Worm (Caenorhabditis elegans) whole organism, young adult: ENCODE measurements around the gene srxa-14.

Source experiments
- B0336.3 ChIP-seq: fragments of 200-800 bp; sonication (Bioruptor generic); IDR thresholded peaks from 2 replicates; pipeline ENCODE4 v1.3.6; 2022; ENCODE audit warnings: missing genetic modification characterization, missing compliant biosample characterization
- F55B11.4 ChIP-seq: sonication (generic microtip); optimal IDR thresholded peaks from 2 replicates; lab custom pipeline; 2016; ENCODE audit warnings: missing compliant biosample characterization, missing genetic modification characterization, borderline replicate concordance; ENCODE audit not compliant: insufficient read depth
- F57A8.1 ChIP-seq: fragments of 200-800 bp; sonication (Bioruptor generic); optimal IDR thresholded peaks from 2 replicates; lab custom pipeline; 2018; ENCODE audit warnings: mild to moderate bottlenecking, missing genetic modification characterization, moderate library complexity, missing compliant biosample characterization
- K11D2.4 ChIP-seq: fragments of 200-800 bp; sonication (Bioruptor generic); IDR thresholded peaks from 2 replicates; pipeline ENCODE4 v1.3.6; 2022; ENCODE audit warnings: missing genetic modification reagents, missing genetic modification characterization, missing compliant biosample characterization
- T07F8.4 ChIP-seq: sonication (generic microtip); optimal IDR thresholded peaks from 2 replicates; lab custom pipeline; 2016; ENCODE audit warnings: mild to moderate bottlenecking, missing genetic modification characterization, moderate library complexity, missing compliant biosample characterization
- T26A5.8 ChIP-seq: sonication (generic microtip); optimal IDR thresholded peaks from 2 replicates; lab custom pipeline; 2016; ENCODE audit warnings: missing genetic modification characterization, missing compliant biosample characterization
- akir-1 ChIP-seq: fragments of 200-800 bp; sonication (Bioruptor generic); optimal IDR thresholded peaks from 2 replicates; lab custom pipeline; 2018; ENCODE audit warnings: mild to moderate bottlenecking, missing genetic modification characterization, moderate library complexity, missing compliant biosample characterization
- aptf-2 ChIP-seq: fragments of 200-800 bp; sonication (Bioruptor generic); conservative IDR thresholded peaks from 2 replicates; pipeline ENCODE4 v1.3.6; 2022; ENCODE audit warnings: missing genetic modification reagents, missing genetic modification characterization, missing compliant biosample characterization
- attf-3 ChIP-seq: fragments of 200-800 bp; sonication (Bioruptor generic); conservative IDR thresholded peaks from 2 replicates; pipeline ENCODE4 v1.3.6; 2022; ENCODE audit warnings: missing genetic modification reagents, missing genetic modification characterization, missing compliant biosample characterization
- attf-6 ChIP-seq: fragments of 200-800 bp; sonication (Bioruptor generic); IDR thresholded peaks from 2 replicates; pipeline ENCODE4 v1.3.6; 2022; ENCODE audit warnings: missing genetic modification reagents, missing genetic modification characterization, missing compliant biosample characterization
- ccch-3 ChIP-seq: fragments of 200-800 bp; sonication (Bioruptor generic); optimal IDR thresholded peaks from 2 replicates; lab custom pipeline; 2018; ENCODE audit warnings: mild to moderate bottlenecking, missing genetic modification characterization, missing compliant biosample characterization
- cebp-1 ChIP-seq, 2 experiments: fragments of 200-800 bp in 1 of 2; sonication (Bioruptor generic) in 1 of 2; sonication (generic microtip) in 1 of 2; IDR thresholded peaks in 1 of 2; optimal IDR thresholded peaks in 1 of 2; 2 replicates each; pipeline versions ENCODE4 v1.3.6 to Lab custom; 2017 to 2022; ENCODE audit warnings: missing compliant biosample characterization in 2 of 2, missing genetic modification characterization in 2 of 2, mild to moderate bottlenecking in 1 of 2, missing genetic modification reagents in 1 of 2, moderate library complexity in 1 of 2
- chd-7 ChIP-seq: sonication (generic microtip); optimal IDR thresholded peaks from 2 replicates; lab custom pipeline; 2016; ENCODE audit warnings: mild to moderate bottlenecking, missing genetic modification characterization, moderate library complexity, missing compliant biosample characterization
- dpl-1 ChIP-seq: fragments of 150-350 bp; optimal IDR thresholded peaks from 2 replicates; lab custom pipeline; 2014; ENCODE audit warnings: missing biosample characterization, missing genetic modification reagents, missing genetic modification characterization
- efl-1 ChIP-seq: fragments of 150-350 bp; optimal IDR thresholded peaks from 2 replicates; lab custom pipeline; 2014; ENCODE audit warnings: missing biosample characterization, missing genetic modification reagents, missing genetic modification characterization
- egl-18 ChIP-seq: fragments of 200-800 bp; sonication (Bioruptor generic); IDR thresholded peaks from 2 replicates; pipeline ENCODE4 v1.3.6; 2022; ENCODE audit warnings: missing genetic modification reagents, missing genetic modification characterization, missing compliant biosample characterization
- egl-44 ChIP-seq: fragments of 200-800 bp; sonication (Bioruptor generic); IDR thresholded peaks from 2 replicates; pipeline ENCODE4 v1.3.6; 2022; ENCODE audit warnings: missing genetic modification reagents, missing genetic modification characterization, missing compliant biosample characterization
- egrh-3 ChIP-seq: fragments of 200-800 bp; sonication (Bioruptor generic); IDR thresholded peaks from 2 replicates; pipeline ENCODE4 v1.3.6; 2022; ENCODE audit warnings: missing genetic modification reagents, missing genetic modification characterization, missing compliant biosample characterization
- hlh-12 ChIP-seq: sonication (generic microtip); optimal IDR thresholded peaks from 2 replicates; lab custom pipeline; 2016; ENCODE audit warnings: missing genetic modification characterization, missing compliant biosample characterization
- hsf-1 ChIP-seq: fragments of 200-800 bp; sonication (Bioruptor generic); IDR thresholded peaks from 2 replicates; pipeline ENCODE4 v1.3.6; 2022; ENCODE audit warnings: missing genetic modification reagents, missing genetic modification characterization, missing compliant biosample characterization
- let-526 ChIP-seq: fragments of 200-800 bp; sonication (Bioruptor generic); IDR thresholded peaks from 2 replicates; pipeline ENCODE4 v1.3.6; 2022; ENCODE audit warnings: missing genetic modification reagents, missing genetic modification characterization, missing compliant biosample characterization
- let-607 ChIP-seq, 2 experiments: fragments of 200-800 bp in 1 of 2; sonication (Bioruptor generic) in 1 of 2; sonication (generic microtip) in 1 of 2; optimal IDR thresholded peaks; 2 replicates each; lab custom pipeline; 2016 to 2018; ENCODE audit warnings: mild to moderate bottlenecking in 2 of 2, missing compliant biosample characterization in 2 of 2, missing genetic modification characterization in 2 of 2, moderate library complexity in 2 of 2, missing genotype in 1 of 2
- lin-40 ChIP-seq: sonication (generic microtip); optimal IDR thresholded peaks from 2 replicates; lab custom pipeline; 2016; ENCODE audit warnings: missing genetic modification characterization, mild to moderate bottlenecking, missing compliant biosample characterization, missing genotype, missing genetic modification reagents
- lir-1 ChIP-seq: fragments of 200-800 bp; sonication (Bioruptor generic); conservative IDR thresholded peaks from 2 replicates; pipeline ENCODE4 v1.3.6; 2022; ENCODE audit warnings: missing genetic modification reagents, missing genetic modification characterization, missing compliant biosample characterization
- madf-8 ChIP-seq: fragments of 200-800 bp; sonication (Bioruptor generic); conservative IDR thresholded peaks from 2 replicates; pipeline ENCODE4 v1.3.6; 2022; ENCODE audit warnings: missing genetic modification reagents, missing genetic modification characterization, missing compliant biosample characterization
- mel-28 ChIP-seq: sonication (generic microtip); optimal IDR thresholded peaks from 2 replicates; lab custom pipeline; 2016; ENCODE audit warnings: borderline replicate concordance, mild to moderate bottlenecking, missing genetic modification characterization, missing compliant biosample characterization
- mes-4 ChIP-seq: sonication (generic microtip); optimal IDR thresholded peaks from 2 replicates; lab custom pipeline; 2016; ENCODE audit warnings: missing genotype, missing genetic modification characterization, missing compliant biosample characterization
- mxl-1 ChIP-seq: sonication (generic microtip); optimal IDR thresholded peaks from 2 replicates; lab custom pipeline; 2016; ENCODE audit warnings: missing genetic modification characterization, missing compliant biosample characterization
- rcor-1 ChIP-seq: fragments of 200-800 bp; sonication (Bioruptor generic); IDR thresholded peaks from 2 replicates; pipeline ENCODE4 v1.3.6; 2022; ENCODE audit warnings: missing genetic modification reagents, missing genetic modification characterization, missing compliant biosample characterization
- rpc-1 ChIP-seq, 2 experiments: fragments of 150-350 bp in 1 of 2; sonication (generic microtip) in 1 of 2; optimal IDR thresholded peaks; 2 replicates each; lab custom pipeline; 2014 to 2018; ENCODE audit warnings: missing biosample characterization in 1 of 2, missing genetic modification characterization in 1 of 2, missing genetic modification reagents in 1 of 2, missing genotype in 1 of 2
- sdz-38 ChIP-seq: sonication (generic microtip); optimal IDR thresholded peaks from 2 replicates; lab custom pipeline; 2016; ENCODE audit warnings: missing genotype, missing genetic modification characterization, missing compliant biosample characterization
- sea-2 ChIP-seq: fragments of 200-800 bp; sonication (Bioruptor generic); IDR thresholded peaks from 2 replicates; pipeline ENCODE4 v1.3.6; 2022; ENCODE audit warnings: missing genetic modification characterization, missing compliant biosample characterization
- snpc-4 ChIP-seq, 5 experiments: fragments of 150-350 bp in 1 of 5; sonication (generic microtip) in 4 of 5; optimal IDR thresholded peaks; 2 replicates each; lab custom pipeline; 2014 to 2018; ENCODE audit warnings: missing genetic modification characterization in 5 of 5, missing biosample characterization in 3 of 5, antibody characterized with exemption in 2 of 5, mild to moderate bottlenecking in 2 of 5, missing compliant biosample characterization in 2 of 5, missing genotype in 2 of 5, moderate library complexity in 2 of 5, missing genetic modification reagents in 1 of 5
- somi-1 ChIP-seq: fragments of 200-800 bp; sonication (Bioruptor generic); optimal IDR thresholded peaks from 2 replicates; lab custom pipeline; 2018; ENCODE audit warnings: mild to moderate bottlenecking, missing genetic modification characterization, missing compliant biosample characterization
- tlf-1 ChIP-seq: fragments of 200-800 bp; sonication (Bioruptor generic); optimal IDR thresholded peaks from 2 replicates; lab custom pipeline; 2018; ENCODE audit warnings: mild to moderate bottlenecking, missing genetic modification characterization, missing compliant biosample characterization
- unc-62 ChIP-seq: fragments of 150-350 bp; optimal IDR thresholded peaks from 2 replicates; lab custom pipeline; 2014; ENCODE audit warnings: missing biosample characterization, missing genetic modification reagents, missing genetic modification characterization
- ztf-3 ChIP-seq: fragments of 200-800 bp; sonication (Bioruptor generic); optimal IDR thresholded peaks from 2 replicates; lab custom pipeline; 2018; ENCODE audit warnings: mild to moderate bottlenecking, missing genetic modification characterization, missing compliant biosample characterization

The srxa-14 gene

DNA sequence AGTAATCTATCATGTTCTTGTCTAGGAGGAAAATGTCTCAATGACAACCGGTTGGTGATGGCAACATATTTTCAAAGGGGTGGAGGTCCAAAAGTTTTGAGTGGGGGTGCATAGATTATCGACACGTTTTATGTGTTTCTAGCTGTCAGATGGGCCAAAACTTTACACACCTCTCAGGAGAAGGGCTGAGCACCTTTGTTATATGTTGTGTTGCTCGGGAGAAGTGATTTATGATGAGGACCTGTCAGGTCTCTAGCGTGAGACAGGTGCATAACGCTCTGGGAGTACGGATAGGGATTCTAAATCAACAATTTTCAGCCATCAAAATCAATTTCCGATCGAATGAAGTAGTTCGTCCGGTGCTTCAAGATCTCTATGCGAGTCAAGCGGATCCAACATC lies 17.2 kb downstream of the srxa-14 start:
- TF ChIP-seq rpc-1 (optimal IDR thresholded peaks at IDR 0.05; lab: Kevin White, UChicago) (no peak), rpc-1 (tag; optimal IDR thresholded peaks at IDR 0.05; lab: Kevin White, UChicago) (no peak), egrh-3 (GFP tag; lab: Robert Waterston, UW) (no peak)
- TF ChIP-seq, all 124 proteins: peak for 0

- TF ChIP-seq cebp-1 (GFP tag; IDR thresholded peaks at IDR 0.05; lab: Robert Waterston, UW) (no peak), cebp-1 (tag; optimal IDR thresholded peaks at IDR 0.05; lab: Kevin White, UChicago) (peak; percentile 47), mes-4 (no peak)
Observed at ce11 chrV:20660025-20660424, 20.6 kb downstream of the srxa-14 start, which contains the start of gene W01F3.2. Gene W01F3.2 (plus strand): TSS chrV:20660325.

ce11 chrV:20662474-20662873 lies 23.1 kb downstream of the srxa-14 start:
- TF ChIP-seq hsf-1 (GFP tag; lab: Robert Waterston, UW) (no peak), F55B11.4 (tag; lab: Kevin White, UChicago) (no peak), chd-7 (tag; lab: Kevin White, UChicago) (no peak), mxl-1 (no peak), lin-40 (tag; lab: Kevin White, UChicago) (no peak), akir-1 (no peak), egl-44 (GFP tag; lab: Robert Waterston, UW) (no peak), madf-8 (GFP tag; lab: Robert Waterston, UW) (no peak), mel-28 (tag; lab: Kevin White, UChicago) (no peak), snpc-4 (GFP tag; optimal IDR thresholded peaks at IDR 0.05; lab: Kevin White, UChicago) (no peak), snpc-4 (tag; optimal IDR thresholded peaks at IDR 0.05; lab: Kevin White, UChicago) (no peak), sea-2 (GFP tag; lab: Robert Waterston, UW) (no peak), ztf-3 (GFP tag; lab: Kevin White, UChicago) (no peak), attf-6 (GFP tag; lab: Robert Waterston, UW) (no peak), ccch-3 (GFP tag; lab: Kevin White, UChicago) (no peak)

DNA sequence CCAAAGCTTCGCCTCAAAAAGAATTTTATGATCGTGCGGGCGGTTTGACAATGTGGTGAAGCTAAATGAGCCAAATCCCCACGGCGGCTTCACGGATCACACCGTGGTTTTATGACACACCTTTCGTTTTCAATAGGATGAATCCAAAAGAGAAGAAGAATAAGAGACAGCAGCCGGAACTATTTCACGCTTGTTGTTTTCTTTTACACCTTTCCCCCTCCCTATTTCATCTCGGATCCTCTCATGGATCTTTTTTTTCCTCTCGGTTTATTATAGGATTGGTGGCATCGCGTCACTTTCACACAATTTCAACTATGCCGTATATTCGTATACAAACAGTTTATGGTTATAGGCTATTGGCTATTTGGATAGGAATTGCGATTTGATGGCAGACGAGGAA lies 24.3 kb downstream of the srxa-14 start:
- no peak for TF ChIP-seq let-607 (tag; optimal IDR thresholded peaks at IDR 0.05; lab: Kevin White, UChicago)
- TF ChIP-seq tlf-1 (GFP tag; lab: Kevin White, UChicago): no peak
- no peak for TF ChIP-seq let-526 (GFP tag; lab: Robert Waterston, UW)
- no peak for TF ChIP-seq sdz-38 (tag; lab: Kevin White, UChicago)
- TF ChIP-seq somi-1 (GFP tag; lab: Kevin White, UChicago): no peak
- no peak for TF ChIP-seq T26A5.8 (tag; lab: Kevin White, UChicago)
- no peak for TF ChIP-seq cebp-1 (GFP tag; IDR thresholded peaks at IDR 0.05; lab: Robert Waterston, UW)
- no peak for TF ChIP-seq cebp-1 (tag; optimal IDR thresholded peaks at IDR 0.05; lab: Kevin White, UChicago)
- TF ChIP-seq T07F8.4: no peak
- no peak for TF ChIP-seq attf-6 (GFP tag; lab: Robert Waterston, UW)
- TF ChIP-seq egl-18 (GFP tag; lab: Robert Waterston, UW): no peak

DNA sequence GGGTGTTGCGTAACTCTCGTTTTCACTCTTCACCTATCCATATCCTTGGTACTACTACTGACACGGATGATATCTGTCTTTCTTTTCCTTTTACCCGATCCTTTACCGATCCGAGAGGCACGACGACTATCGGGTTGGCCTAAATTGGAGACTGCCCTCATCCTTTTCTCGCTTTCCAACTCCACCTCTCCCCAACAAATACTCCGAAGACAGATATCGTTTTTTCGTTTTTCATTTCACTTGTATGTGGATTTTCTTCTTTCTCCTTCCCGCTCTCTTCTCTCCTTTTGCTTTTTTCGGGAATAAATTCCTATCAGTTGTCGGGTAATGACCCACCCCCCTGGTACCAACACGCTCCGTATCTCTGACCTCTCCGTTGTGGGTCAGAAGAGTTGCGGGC lies 25.5 kb downstream of the srxa-14 start:
- TF ChIP-seq lir-1 (GFP tag; lab: Robert Waterston, UW) (no peak), K11D2.4 (GFP tag; lab: Robert Waterston, UW) (no peak), attf-3 (GFP tag; lab: Robert Waterston, UW) (no peak), hlh-12 (tag; lab: Kevin White, UChicago) (no peak), F57A8.1 (GFP tag; lab: Kevin White, UChicago) (no peak), unc-62 (GFP tag; lab: Kevin White, UChicago) (no peak), somi-1 (GFP tag; lab: Kevin White, UChicago) (no peak), B0336.3 (GFP tag; lab: Robert Waterston, UW) (no peak), rcor-1 (GFP tag; lab: Robert Waterston, UW) (no peak), rpc-1 (optimal IDR thresholded peaks at IDR 0.05; lab: Kevin White, UChicago) (no peak), rpc-1 (tag; optimal IDR thresholded peaks at IDR 0.05; lab: Kevin White, UChicago) (no peak), sdz-38 (tag; lab: Kevin White, UChicago) (no peak), efl-1 (GFP tag; lab: Kevin White, UChicago) (no peak), dpl-1 (GFP tag; lab: Kevin White, UChicago) (no peak), aptf-2 (no peak)
